Worm (Caenorhabditis elegans): ENCODE measurements around the gene sri-67.
A peak's percentile ranks its signal among the peaks of the same experiment; 100 is the strongest.
"Not testable (repeated sequence)": the region's sequence is repeated elsewhere in the genome, so short reads cannot be mapped to it uniquely, and the experiment has no call there.

Gene sri-67

DNA sequence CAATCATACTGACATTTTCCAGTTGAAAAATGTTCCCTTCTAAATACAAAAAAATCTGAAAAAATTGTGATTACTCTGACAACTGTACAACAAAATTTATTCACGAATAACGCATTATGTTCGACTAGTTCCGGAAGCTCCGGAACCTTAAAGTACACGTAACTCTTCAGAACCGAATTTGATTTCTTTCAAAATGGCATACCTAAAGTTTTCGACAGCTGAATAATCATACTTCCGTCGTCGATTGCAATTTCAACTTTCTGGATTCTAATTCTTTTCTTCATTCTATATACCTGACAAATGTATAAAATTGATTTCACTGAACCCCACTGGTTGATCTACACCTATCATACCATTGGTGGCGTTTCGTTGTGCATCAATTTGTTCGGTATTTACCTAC, at the start of gene sri-67:
TSS of gene sri-67 (plus strand) at position 301 of the 400 bp plus-strand sequence.
- TF ChIP-seq eor-1 (tag; optimal IDR thresholded peaks at IDR 0.05) (no peak), nhr-25 (tag; optimal IDR thresholded peaks at IDR 0.05) (no peak), fkh-10 (GFP tag; optimal IDR thresholded peaks at IDR 0.05) (no peak), lin-39 (tag; optimal IDR thresholded peaks at IDR 0.05) (no peak), nhr-67 (tag; optimal IDR thresholded peaks at IDR 0.05) (no peak), tbx-2 (tag; optimal IDR thresholded peaks at IDR 0.05) (no peak), fos-1 (tag; optimal IDR thresholded peaks at IDR 0.05) (no peak), snpc-4 (tag; optimal IDR thresholded peaks at IDR 0.05) (no peak), hmg-11 (tag; optimal IDR thresholded peaks at IDR 0.05) (no peak), R02D3.7 (tag; optimal IDR thresholded peaks at IDR 0.05) (no peak), ztf-4 (tag; optimal IDR thresholded peaks at IDR 0.05) (no peak), egl-27 (tag; optimal IDR thresholded peaks at IDR 0.05) (no peak), nfya-1 (tag; optimal IDR thresholded peaks at IDR 0.05; ENCODE audit: insufficient read depth) (no peak)

ce11 chrV:19946529-19946928, 41.3 kb upstream of the sri-67 start, which contains the start of gene dhs-24:
dhs-24 (minus strand) TSS chrV:19946629.
- TF ChIP-seq sea-2 (GFP tag; optimal IDR thresholded peaks at IDR 0.05) (no peak), ztf-4 (tag; optimal IDR thresholded peaks at IDR 0.05) (no peak), lsy-12 (tag; optimal IDR thresholded peaks at IDR 0.05) (no peak), zag-1 (tag; optimal IDR thresholded peaks at IDR 0.05) (no peak), mdl-1 (tag; optimal IDR thresholded peaks at IDR 0.05) (no peak), nhr-237 (tag; optimal IDR thresholded peaks at IDR 0.05) (no peak), ceh-82 (tag; optimal IDR thresholded peaks at IDR 0.05) (no peak), nhr-77 (tag; optimal IDR thresholded peaks at IDR 0.05) (no peak), nhr-23 (tag; optimal IDR thresholded peaks at IDR 0.05) (no peak), nhr-28 (tag; optimal IDR thresholded peaks at IDR 0.05) (no peak), egl-27 (tag; optimal IDR thresholded peaks at IDR 0.05) (no peak), nhr-43 (tag; optimal IDR thresholded peaks at IDR 0.05; ENCODE audit: poor library complexity, severe bottlenecking) (no peak), jun-1 (tag; optimal IDR thresholded peaks at IDR 0.05) (no peak), R02D3.7 (tag; optimal IDR thresholded peaks at IDR 0.05) (no peak)

- not testable (repeated sequence) for TF ChIP-seq unc-62 (GFP tag; optimal IDR thresholded peaks at IDR 0.05); nhr-11 (tag; optimal IDR thresholded peaks at IDR 0.05); mdl-1 (tag; optimal IDR thresholded peaks at IDR 0.05)
Observed at ce11 chrV:19948993-19949392, 38.8 kb upstream of the sri-67 start, which contains the start of gene tmed-4. tmed-4 (minus strand) TSS chrV:19949093.

DNA sequence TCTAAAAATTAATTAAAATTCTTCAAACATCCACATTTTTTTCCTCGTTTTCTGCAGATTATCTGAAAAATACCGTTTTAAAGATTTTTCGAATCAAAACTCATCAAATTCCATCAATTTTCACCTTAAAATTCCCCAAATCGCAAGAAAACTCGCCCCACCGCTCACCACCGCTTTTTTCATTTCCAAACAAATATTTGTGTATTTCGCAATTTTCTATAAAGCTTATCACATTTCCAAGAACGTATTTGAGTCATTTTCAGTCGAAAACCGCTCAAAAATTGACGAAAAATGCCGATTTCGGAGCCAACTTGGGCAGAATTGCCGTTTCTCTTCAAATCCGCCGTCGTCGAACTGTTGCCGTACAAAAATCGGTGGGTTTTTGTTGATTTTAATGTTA, 38.1 kb upstream of the sri-67 start, which contains the start of gene Y60A3A.8:
TSS of gene Y60A3A.8 (plus strand) at position 258 of the 400 bp plus-strand sequence.
- not testable (repeated sequence) for TF ChIP-seq hmg-11, nhr-12, nhr-77 (tag; optimal IDR thresholded peaks at IDR 0.05)

DNA sequence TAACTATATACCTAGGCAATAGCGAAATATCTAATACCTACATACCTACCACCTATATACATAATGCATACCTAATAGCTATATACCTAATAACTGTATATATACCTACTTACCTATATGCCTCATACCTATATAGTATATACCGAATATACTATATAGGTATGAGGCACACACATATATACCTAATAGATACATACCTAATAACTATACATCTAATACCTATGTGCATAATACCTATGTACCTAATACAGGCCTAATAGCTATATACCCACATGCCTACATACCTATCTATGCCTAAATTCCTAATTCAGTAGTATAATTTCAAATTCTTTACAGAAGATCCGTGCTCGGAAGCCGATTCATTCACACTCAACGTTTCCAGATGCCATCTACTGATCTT, 33.3 kb upstream of the sri-67 start:
- TF ChIP-seq nfya-1 (tag; optimal IDR thresholded peaks at IDR 0.05; ENCODE audit: insufficient read depth): no peak
- no peak for TF ChIP-seq R02D3.7 (tag; optimal IDR thresholded peaks at IDR 0.05)
- TF ChIP-seq zag-1 (tag; optimal IDR thresholded peaks at IDR 0.05): no peak
- no peak for TF ChIP-seq nhr-77 (tag; optimal IDR thresholded peaks at IDR 0.05)
- TF ChIP-seq ZK546.5 (tag; optimal IDR thresholded peaks at IDR 0.05): no peak
- no peak for TF ChIP-seq egl-5 (tag; optimal IDR thresholded peaks at IDR 0.05)
- TF ChIP-seq ceh-28 (tag; optimal IDR thresholded peaks at IDR 0.05): no peak
- TF ChIP-seq mdl-1 (tag; optimal IDR thresholded peaks at IDR 0.05): no peak
- TF ChIP-seq ceh-16 (tag; optimal IDR thresholded peaks at IDR 0.05): no peak
- TF ChIP-seq jun-1 (tag; optimal IDR thresholded peaks at IDR 0.05): no peak
- TF ChIP-seq fkh-2 (tag; optimal IDR thresholded peaks at IDR 0.05): no peak
- TF ChIP-seq ztf-11 (tag; optimal IDR thresholded peaks at IDR 0.05): no peak

- TF ChIP-seq mdl-1 (tag; optimal IDR thresholded peaks at IDR 0.05) (no peak), pha-4 (tag; optimal IDR thresholded peaks at IDR 0.05) (peak; percentile 4), hmg-11 (tag; optimal IDR thresholded peaks at IDR 0.05) (peak; percentile 23)
Observed at ce11 chrV:19955171-19955570, 32.6 kb upstream of the sri-67 start, which contains the start of gene abhd-3.1. abhd-3.1 (plus strand) TSS chrV:19955488.

Data from whole organism, L3 larva.